Fruit fly (Drosophila melanogaster): Measurements from ENCODE around the gene CG14711.
A peak's percentile ranks its signal among the peaks of the same experiment; 100 is the strongest.

Gene CG14711

DNA sequence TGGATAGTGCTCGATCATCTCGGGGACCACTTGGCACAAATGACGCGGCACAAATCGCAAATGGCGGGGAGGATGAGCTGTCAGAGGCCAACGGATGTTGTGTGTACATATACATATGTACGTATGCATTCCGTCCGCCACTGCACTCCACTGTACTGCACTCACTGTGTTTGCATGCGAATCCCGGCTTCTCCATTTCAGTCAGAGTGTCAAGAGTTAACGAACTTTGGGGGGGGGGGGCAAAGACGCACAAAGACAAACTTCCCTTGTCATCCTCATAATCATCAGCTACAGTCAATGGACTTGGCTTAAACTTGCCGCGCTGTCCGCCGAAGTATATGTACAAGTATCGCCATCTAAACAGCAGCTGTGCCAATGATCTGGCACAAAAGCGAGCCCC is 9.0 kb upstream of the CG14711 start:
- TF ChIP-seq EcR (GFP tag; optimal IDR thresholded peaks at IDR 0.05) (peak in 1 of 2 experiments; percentile 65), Dll (optimal IDR thresholded peaks at IDR 0.05) (no peak)

DNA sequence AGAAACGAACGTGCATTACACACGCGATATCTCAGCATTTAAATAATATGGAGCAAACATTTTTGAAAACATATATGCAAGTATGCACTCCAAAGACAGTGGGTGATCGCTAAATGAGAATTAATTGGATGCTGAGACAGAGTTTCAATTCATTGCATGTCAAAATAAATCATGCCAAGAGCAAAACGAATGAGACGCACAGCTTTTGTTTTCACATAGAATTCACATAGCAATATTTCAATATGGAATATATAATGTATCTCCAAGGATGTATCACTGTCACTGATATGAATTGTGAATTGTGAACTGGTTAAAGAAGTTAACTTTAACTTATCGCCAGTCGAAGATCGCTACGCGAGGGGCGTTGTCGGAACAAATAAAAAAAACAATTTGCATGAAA is 8.6 kb upstream of the CG14711 start:
- TF ChIP-seq usp (GFP tag; optimal IDR thresholded peaks at IDR 0.05) (no peak), psq (optimal IDR thresholded peaks at IDR 0.05) (no peak), CG8478 (optimal IDR thresholded peaks at IDR 0.05) (no peak)

DNA sequence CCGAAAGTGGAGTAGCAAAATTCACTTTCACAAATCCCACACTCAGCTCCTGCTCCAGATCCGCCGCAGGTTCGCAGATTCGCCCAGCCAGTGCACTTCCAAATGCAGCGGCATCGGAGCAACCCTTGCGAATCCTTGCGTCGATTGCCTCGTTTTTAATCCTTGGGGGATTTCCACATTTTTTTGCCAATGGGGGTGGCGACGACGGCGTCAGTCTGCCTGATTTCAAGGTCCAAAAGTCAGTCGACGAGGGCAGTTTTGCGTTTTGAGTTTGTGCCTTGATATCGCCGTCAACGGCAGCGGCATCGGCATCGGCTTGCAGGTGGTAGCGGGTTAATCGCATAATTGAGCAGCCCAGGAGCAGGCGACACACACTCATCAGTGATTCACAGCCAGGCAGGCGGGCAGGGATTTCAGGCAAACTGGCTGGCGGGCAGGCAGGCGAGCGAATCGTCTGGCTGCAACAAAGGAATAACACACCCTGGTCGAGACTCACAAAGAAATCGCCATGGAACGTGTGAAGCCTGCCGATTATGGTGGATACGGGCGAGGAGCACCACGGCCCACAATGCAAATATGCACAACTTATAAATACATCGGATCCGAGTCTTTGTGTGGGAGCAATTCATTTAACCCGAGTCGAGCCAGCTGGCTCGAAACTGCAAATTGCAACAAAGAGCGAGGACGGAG is 7.6 kb upstream of the CG14711 start:
- TF ChIP-seq pan (optimal IDR thresholded peaks at IDR 0.05) (no peak), usp (GFP tag; optimal IDR thresholded peaks at IDR 0.05) (no peak), CG8478 (optimal IDR thresholded peaks at IDR 0.05) (no peak), EcR (GFP tag; optimal IDR thresholded peaks at IDR 0.05) (no peak), Dll (optimal IDR thresholded peaks at IDR 0.05) (no peak), psq (optimal IDR thresholded peaks at IDR 0.05) (no peak)

DNA sequence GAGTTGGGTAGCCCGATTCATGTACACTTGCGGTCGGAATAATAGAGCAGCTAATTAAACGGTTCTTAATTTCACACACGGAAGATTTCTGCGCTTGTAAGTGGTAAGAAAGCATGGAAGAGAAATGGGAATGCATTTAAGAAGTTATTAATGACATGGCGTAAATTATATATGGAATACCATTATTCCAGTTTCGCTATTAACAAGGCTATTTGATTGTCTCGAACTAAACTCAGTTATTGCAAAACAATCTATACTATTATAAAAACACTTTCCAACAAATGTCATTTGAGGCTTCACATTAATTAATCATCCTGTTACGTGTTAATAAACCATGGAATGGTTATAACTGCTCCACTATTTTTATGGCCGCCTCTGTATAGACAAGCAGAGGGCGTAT is 6.9 kb upstream of the CG14711 start:
- TF ChIP-seq EcR (GFP tag; optimal IDR thresholded peaks at IDR 0.05) (no peak), Dll (optimal IDR thresholded peaks at IDR 0.05) (no peak), CG8478 (optimal IDR thresholded peaks at IDR 0.05) (no peak), usp (GFP tag; optimal IDR thresholded peaks at IDR 0.05) (no peak), psq (optimal IDR thresholded peaks at IDR 0.05) (no peak), pan (optimal IDR thresholded peaks at IDR 0.05) (no peak)

DNA sequence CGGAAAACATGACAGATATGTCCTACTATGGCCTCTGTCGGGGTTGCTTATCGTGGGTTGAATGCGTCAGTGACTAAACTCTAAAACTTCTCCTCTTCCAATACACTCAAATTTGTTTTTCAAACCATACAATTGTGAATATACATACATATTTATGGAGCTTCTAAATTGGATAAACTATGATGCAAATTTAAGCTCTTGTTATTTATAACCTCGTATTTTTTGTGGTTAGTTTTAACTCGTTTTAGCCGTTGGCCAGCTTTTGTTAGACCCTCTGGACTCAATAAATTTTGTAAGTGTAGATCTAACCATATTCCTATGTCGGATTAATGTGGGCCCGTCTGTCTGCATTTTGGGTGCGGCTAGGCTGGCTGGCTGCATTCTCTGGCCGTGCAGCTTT is 5.8 kb upstream of the CG14711 start:
- TF ChIP-seq usp (GFP tag; optimal IDR thresholded peaks at IDR 0.05) (no peak), pan (optimal IDR thresholded peaks at IDR 0.05) (no peak), Dll (optimal IDR thresholded peaks at IDR 0.05) (no peak), CG8478 (optimal IDR thresholded peaks at IDR 0.05) (no peak), EcR (GFP tag; optimal IDR thresholded peaks at IDR 0.05) (no peak), psq (optimal IDR thresholded peaks at IDR 0.05) (no peak)

DNA sequence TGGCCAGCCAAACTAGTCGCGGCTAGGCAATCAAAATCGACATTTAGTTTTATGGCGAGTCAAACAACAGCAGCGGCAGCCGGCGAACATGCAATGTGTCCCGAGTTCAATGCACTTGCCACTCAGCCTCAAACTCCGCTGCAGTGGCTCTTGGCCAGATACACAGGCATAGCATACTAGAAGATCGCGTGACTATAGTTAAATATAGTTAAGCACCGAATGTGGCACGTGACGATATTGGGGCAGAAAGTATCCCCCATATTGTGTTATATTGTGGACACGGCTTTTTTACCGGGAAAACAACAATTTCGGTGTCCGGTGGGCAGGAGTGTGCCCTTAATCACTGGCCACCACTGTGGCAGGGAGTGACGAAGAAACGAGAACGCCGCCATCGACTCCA is 5.3 kb upstream of the CG14711 start:
- TF ChIP-seq EcR (GFP tag; optimal IDR thresholded peaks at IDR 0.05): peak in 1 of 2 experiments; percentile 70
- TF ChIP-seq pan (optimal IDR thresholded peaks at IDR 0.05): no peak
- TF ChIP-seq usp (GFP tag; optimal IDR thresholded peaks at IDR 0.05): no peak
- TF ChIP-seq Dll (optimal IDR thresholded peaks at IDR 0.05): no peak
- no peak for TF ChIP-seq CG8478 (optimal IDR thresholded peaks at IDR 0.05)
- TF ChIP-seq psq (optimal IDR thresholded peaks at IDR 0.05): no peak

DNA sequence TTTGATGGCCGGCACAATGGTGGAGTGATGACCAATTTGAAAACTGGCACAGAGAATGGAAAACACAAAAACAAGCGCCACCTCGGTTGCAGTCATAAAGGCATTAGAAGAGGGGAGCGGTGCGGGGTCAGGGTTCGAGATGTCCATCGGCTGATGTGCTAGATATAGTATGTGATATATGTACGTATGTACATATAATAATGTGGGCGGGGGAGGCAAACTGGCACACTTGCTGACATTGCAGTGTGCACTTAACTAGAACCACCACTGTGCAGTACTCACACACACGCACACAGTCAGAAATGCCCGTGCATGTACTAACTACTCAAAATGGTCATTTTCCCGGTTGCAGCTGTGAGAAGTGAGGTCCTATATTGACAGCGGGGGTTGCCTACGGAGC is 4.3 kb upstream of the CG14711 start:
- TF ChIP-seq psq (optimal IDR thresholded peaks at IDR 0.05): no peak
- no peak for TF ChIP-seq Dll (optimal IDR thresholded peaks at IDR 0.05)
- no peak for TF ChIP-seq usp (GFP tag; optimal IDR thresholded peaks at IDR 0.05)
- no peak for TF ChIP-seq EcR (GFP tag; optimal IDR thresholded peaks at IDR 0.05)
- no peak for TF ChIP-seq CG8478 (optimal IDR thresholded peaks at IDR 0.05)
- TF ChIP-seq pan (optimal IDR thresholded peaks at IDR 0.05): no peak

DNA sequence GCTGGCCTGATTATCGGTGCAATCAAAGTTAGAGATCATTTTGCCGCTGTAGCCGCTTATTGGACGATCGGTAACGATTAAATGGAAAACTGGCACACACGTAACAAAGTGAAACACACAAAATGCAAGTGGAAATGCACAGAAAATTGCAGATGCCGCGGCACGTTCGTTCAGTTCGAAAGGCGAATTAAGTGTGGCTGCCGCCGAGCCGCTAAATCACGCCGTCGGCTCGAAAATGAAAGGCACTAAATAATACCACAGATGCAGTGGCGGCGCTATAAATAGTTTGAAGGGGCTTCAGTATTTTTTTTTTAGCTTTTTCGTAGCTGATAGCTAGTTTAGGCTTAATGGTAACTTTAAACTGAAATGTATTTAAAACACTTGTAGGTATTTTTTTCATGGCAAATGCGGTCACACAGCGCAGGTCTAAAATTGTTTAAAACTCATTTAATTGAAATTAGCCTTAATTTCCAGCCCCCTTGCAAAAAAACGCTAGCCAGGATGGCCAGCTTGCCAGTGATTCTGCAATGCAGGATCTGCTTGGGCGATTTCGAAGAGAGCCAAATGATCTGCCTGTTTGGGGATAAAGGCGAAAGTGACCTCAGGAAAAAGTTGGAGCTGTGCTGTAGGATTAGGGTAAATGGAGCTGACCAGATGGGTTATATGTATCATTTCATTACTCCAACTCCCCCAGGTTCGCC is 3.3 kb upstream of the CG14711 start, which contains the start of the genes Jupiter and CG14710:
Gene Jupiter (minus strand): TSS at position 198 of the 701 bp plus-strand sequence.
Gene CG14710 (plus strand): TSS at position 382 of the 701 bp plus-strand sequence.
- no peak for TF ChIP-seq Dll (optimal IDR thresholded peaks at IDR 0.05)
- TF ChIP-seq psq (optimal IDR thresholded peaks at IDR 0.05): no peak
- no peak for TF ChIP-seq EcR (GFP tag; optimal IDR thresholded peaks at IDR 0.05)
- no peak for TF ChIP-seq usp (GFP tag; optimal IDR thresholded peaks at IDR 0.05)
- TF ChIP-seq CG8478 (optimal IDR thresholded peaks at IDR 0.05): no peak
- no peak for TF ChIP-seq pan (optimal IDR thresholded peaks at IDR 0.05)

DNA sequence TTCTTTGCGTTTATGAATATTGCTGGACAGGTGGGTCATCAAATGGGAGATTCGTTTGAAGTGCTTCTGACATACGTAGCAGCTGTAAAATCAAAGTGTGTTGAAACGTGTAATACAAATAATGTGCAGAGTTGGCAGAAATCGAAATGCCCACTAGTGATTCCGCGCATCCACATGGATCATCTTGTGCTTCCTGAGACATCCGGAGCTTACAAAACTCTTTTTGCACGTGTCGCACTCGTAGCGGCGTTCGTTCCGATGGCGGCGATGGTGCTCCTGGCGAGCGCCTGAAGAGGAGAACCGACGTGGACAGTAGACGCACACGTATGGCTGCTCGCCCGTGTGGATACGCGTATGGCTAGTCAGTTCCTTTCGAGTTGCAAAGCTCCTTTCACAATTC is 2.4 kb downstream of the CG14711 start, which contains the start of gene Zaf1:
Gene Zaf1 (minus strand): TSS at position 101 of the 400 bp plus-strand sequence.
- TF ChIP-seq usp (GFP tag; optimal IDR thresholded peaks at IDR 0.05): no peak
- no peak for TF ChIP-seq pan (optimal IDR thresholded peaks at IDR 0.05)
- TF ChIP-seq psq (optimal IDR thresholded peaks at IDR 0.05): no peak
- TF ChIP-seq EcR (GFP tag; optimal IDR thresholded peaks at IDR 0.05): no peak
- TF ChIP-seq Dll (optimal IDR thresholded peaks at IDR 0.05): no peak
- no peak for TF ChIP-seq CG8478 (optimal IDR thresholded peaks at IDR 0.05)

DNA sequence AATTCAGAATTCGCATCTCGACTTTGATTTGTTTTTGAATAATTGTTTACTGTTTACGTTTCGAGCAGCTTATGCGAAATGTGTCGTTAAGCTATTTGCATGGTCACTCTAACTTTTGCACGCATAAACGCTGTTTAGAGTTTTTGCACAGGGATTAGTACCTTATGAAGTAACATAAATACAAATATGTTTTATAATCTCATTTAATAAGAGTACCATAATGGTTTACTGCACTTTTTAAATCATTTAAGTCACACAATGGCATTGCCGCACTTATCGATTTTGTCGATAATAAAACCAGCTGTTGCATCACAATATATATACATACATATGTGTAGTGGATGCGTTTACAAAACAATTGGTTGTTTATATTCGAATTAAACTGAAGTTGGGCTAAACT is 3.4 kb downstream of the CG14711 start, which contains the start of the genes CG6813 and CG18764:
Gene CG6813 (minus strand): TSS at position 68 of the 400 bp plus-strand sequence.
Gene CG18764 (plus strand): TSS at position 319 of the 400 bp plus-strand sequence.
- no peak for TF ChIP-seq usp (GFP tag; optimal IDR thresholded peaks at IDR 0.05)
- TF ChIP-seq EcR (GFP tag; optimal IDR thresholded peaks at IDR 0.05): no peak
- TF ChIP-seq Dll (optimal IDR thresholded peaks at IDR 0.05): no peak
- no peak for TF ChIP-seq psq (optimal IDR thresholded peaks at IDR 0.05)
- TF ChIP-seq CG8478 (optimal IDR thresholded peaks at IDR 0.05): no peak
- no peak for TF ChIP-seq pan (optimal IDR thresholded peaks at IDR 0.05)

DNA sequence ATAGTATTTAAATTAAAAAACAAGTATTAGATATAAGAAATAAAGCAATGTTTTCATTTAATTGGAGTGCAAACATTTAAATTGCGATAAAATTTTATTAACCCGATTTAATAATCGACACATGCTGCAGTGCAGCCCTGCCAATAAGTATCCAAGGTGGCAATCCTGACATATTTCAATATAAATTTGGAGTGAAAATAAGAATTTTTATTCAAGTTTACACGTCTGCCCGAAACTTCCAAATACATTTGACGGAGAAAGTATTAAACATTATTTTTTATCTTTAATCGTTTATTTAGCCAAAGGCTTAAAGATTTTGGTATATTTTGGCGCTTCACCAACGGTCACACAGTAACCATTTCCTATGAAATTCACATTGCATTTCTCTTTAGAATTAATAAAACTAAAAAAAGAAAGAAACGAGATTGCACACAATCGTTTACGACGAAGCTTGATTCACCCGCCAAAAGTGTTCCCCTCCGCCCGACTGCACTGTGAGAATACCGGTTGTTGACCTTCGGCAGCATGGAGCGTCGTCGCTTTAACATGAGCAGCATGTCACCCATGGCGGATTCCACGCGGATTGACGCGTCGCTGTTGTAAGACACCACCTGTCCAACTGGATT is 5.4 kb downstream of the CG14711 start, which contains the start of gene CG14712:
Gene CG14712 (plus strand): TSS at position 344 of the 626 bp plus-strand sequence.
- TF ChIP-seq usp (GFP tag; optimal IDR thresholded peaks at IDR 0.05): no peak
- no peak for TF ChIP-seq Dll (optimal IDR thresholded peaks at IDR 0.05)
- no peak for TF ChIP-seq CG8478 (optimal IDR thresholded peaks at IDR 0.05)
- TF ChIP-seq EcR (GFP tag; optimal IDR thresholded peaks at IDR 0.05): no peak
- no peak for TF ChIP-seq psq (optimal IDR thresholded peaks at IDR 0.05)
- no peak for TF ChIP-seq pan (optimal IDR thresholded peaks at IDR 0.05)

DNA sequence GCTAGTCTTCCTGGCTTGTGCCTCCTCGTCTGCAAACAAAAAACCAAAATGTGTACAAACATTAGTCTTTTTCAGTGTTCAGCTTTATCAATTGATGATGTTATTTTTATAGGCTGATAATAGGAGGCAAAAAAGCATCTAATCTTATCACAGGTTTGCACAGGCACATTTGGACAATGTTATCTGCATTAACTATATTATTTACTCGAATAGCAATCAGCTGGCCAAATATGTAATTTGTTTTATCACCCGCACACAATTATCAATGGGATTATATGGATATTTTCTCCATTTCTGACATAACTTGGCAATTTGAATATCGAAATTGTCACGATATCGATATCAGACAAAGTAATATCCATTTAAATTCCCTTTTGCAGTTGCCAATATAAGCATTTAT is 14.4 kb downstream of the CG14711 start:
- TF ChIP-seq pan (optimal IDR thresholded peaks at IDR 0.05) (no peak), psq (optimal IDR thresholded peaks at IDR 0.05) (no peak), EcR (GFP tag; optimal IDR thresholded peaks at IDR 0.05) (no peak), CG8478 (optimal IDR thresholded peaks at IDR 0.05) (no peak), Dll (optimal IDR thresholded peaks at IDR 0.05) (no peak), usp (GFP tag; optimal IDR thresholded peaks at IDR 0.05) (no peak)

All from whole organism.